Fruit fly (Drosophila melanogaster): ENCODE measurements around the gene Act88F.

Act88F gene

DNA sequence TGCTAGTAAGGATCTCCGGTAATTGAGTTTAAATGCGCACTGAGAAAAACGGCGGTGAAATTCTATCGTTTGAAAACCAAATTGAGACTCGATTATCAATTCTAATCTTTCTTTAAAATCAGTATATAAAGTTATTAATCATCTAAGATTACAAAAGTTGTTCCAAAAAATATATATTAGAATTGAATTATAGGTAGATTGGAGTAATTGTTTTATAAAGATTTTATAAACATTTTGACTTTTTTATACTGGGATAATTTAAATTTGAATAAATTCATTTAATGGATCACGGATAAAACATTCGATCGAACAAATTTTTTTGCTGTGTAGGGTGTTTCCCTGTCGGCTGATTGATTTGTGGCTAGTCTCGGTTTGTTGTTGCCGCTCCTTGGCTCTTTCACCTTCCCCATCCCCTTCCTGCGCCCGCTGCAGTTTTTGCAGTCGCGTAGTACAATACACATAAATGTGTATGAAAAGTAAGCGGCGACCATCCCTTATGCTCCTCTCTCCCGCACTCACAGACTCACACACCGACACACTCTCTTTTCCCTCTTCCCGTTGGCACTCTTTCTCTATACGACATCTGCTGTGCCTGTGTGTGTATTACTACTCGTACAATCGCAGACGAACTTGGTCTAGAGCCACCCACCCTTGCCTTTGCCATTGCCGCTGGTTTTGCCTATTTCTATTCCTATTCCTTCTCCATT is 20.8 kb upstream of the Act88F start (continued):
- TF ChIP-seq gem (tag; optimal IDR thresholded peaks at IDR 0.05): peak; percentile 93
- peak; percentile 72 for TF ChIP-seq Hmr (GFP tag; optimal IDR thresholded peaks at IDR 0.05)
- TF ChIP-seq exex (tag; optimal IDR thresholded peaks at IDR 0.05): no peak
- TF ChIP-seq CG16779 (GFP tag; IDR thresholded peaks at IDR 0.05): no peak
- TF ChIP-seq Chrac-16 (GFP tag; optimal IDR thresholded peaks at IDR 0.05): peak; percentile 66
- no peak for TF ChIP-seq CG5245 (GFP tag; optimal IDR thresholded peaks at IDR 0.05)
- no peak for TF ChIP-seq Ets97D (GFP tag; optimal IDR thresholded peaks at IDR 0.05)
- TF ChIP-seq CG16815 (GFP tag; optimal IDR thresholded peaks at IDR 0.05): peak; percentile 87

DNA sequence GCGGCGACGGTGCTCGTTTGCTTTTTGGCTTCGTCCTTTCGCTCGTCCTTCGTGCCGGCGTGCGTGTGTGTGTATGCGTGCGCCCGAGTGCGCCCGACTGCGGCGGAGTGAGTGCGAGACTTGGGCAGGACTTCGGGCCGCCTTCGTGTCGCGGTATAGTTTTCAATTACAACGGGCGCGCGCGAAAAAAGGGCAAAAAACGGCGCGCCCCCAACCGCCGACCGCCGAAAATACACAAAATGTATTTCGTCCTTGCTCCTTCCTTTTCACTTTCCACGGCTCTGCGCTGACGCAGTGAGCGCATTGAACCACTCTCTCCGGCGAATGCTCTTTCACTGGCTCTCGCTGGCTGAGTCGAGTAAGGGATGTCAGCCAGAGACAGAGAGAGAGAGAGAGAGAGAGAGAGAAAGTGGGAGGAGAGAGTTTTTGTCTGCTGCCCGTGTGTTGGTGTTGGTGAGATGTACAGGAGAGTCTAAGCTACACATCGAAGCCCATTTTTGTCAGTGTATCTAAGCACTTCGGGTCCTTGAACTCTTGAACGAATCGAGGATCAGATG is 19.3 kb upstream of the Act88F start:
- TF ChIP-seq CG2129 (GFP tag; IDR thresholded peaks at IDR 0.05; ENCODE audit: partially characterized antibody) (no peak), Dref (GFP tag; IDR thresholded peaks at IDR 0.05) (no peak), p53 (GFP tag; optimal IDR thresholded peaks at IDR 0.05) (no peak), bbx (GFP tag; IDR thresholded peaks at IDR 0.05; ENCODE audit: partially characterized antibody) (0 out of 2 replicates have a peak, but pooled peaks have one; percentile 39), hkb (optimal IDR thresholded peaks at IDR 0.05) (no peak), hkb (GFP tag; IDR thresholded peaks at IDR 0.05) (peak; percentile 53; the same call in 1 of the 2 replicates), CG8089 (GFP tag; optimal IDR thresholded peaks at IDR 0.05) (no peak), Eip74EF (GFP tag; optimal IDR thresholded peaks at IDR 0.05) (no peak), CG32532 (GFP tag; IDR thresholded peaks at IDR 0.05) (peak; percentile 10; the same call in 1 of the 2 replicates), Stat92E (GFP tag; optimal IDR thresholded peaks at IDR 0.05) (peak in 1 of 3 experiments; percentile 18), CG14667 (GFP tag; IDR thresholded peaks at IDR 0.05) (no peak), MESR4 (GFP tag; optimal IDR thresholded peaks at IDR 0.05) (peak; percentile 5), da (GFP tag; optimal IDR thresholded peaks at IDR 0.05) (no peak), CG18619 (GFP tag; optimal IDR thresholded peaks at IDR 0.05) (no peak), zen2 (GFP tag; IDR thresholded peaks at IDR 0.05; ENCODE audit: partially characterized antibody) (0 out of 3 replicates have a peak, but pooled peaks have one; percentile 41), CG6854 (GFP tag; optimal IDR thresholded peaks at IDR 0.05) (no peak), Hr39 (optimal IDR thresholded peaks at IDR 0.05) (peak; percentile 98), fd3F (GFP tag; optimal IDR thresholded peaks at IDR 0.05) (no peak), gt (GFP tag; IDR thresholded peaks at IDR 0.05) (no peak), CG14441 (GFP tag; IDR thresholded peaks at IDR 0.05) (no peak), h (optimal IDR thresholded peaks at IDR 0.05) (no peak), CG4820 (GFP tag; optimal IDR thresholded peaks at IDR 0.05) (no peak), CG7963 (GFP tag; IDR thresholded peaks at IDR 0.05; ENCODE audit: partially characterized antibody) (no peak), abd-A (tag; optimal IDR thresholded peaks at IDR 0.05) (peak; percentile 58), NfI (GFP tag; optimal IDR thresholded peaks at IDR 0.05) (no peak), ham (GFP tag; IDR thresholded peaks at IDR 0.05) (no peak), CG15479 (GFP tag; optimal IDR thresholded peaks at IDR 0.05) (peak; percentile 71), BEAF-32 (GFP tag; optimal IDR thresholded peaks at IDR 0.05) (no peak), onecut (GFP tag; IDR thresholded peaks at IDR 0.05) (0 out of 2 replicates have a peak, but pooled peaks have one; percentile 21), CG17328 (GFP tag; IDR thresholded peaks at IDR 0.05) (peak; percentile 15; the same call in 1 of the 2 replicates), Sry-β (GFP tag; optimal IDR thresholded peaks at IDR 0.05) (no peak), CG14710 (tag; optimal IDR thresholded peaks at IDR 0.05) (no peak), CG30431 (GFP tag; optimal IDR thresholded peaks at IDR 0.05) (no peak), CG33557 (GFP tag; optimal IDR thresholded peaks at IDR 0.05) (peak; percentile 4), CG3065 (GFP tag; optimal IDR thresholded peaks at IDR 0.05) (no peak), mirr (GFP tag; optimal IDR thresholded peaks at IDR 0.05) (no peak), CG9215 (GFP tag; IDR thresholded peaks at IDR 0.05) (no peak), phol (tag; optimal IDR thresholded peaks at IDR 0.05) (no peak), crp (GFP tag; optimal IDR thresholded peaks at IDR 0.05) (no peak)

All from whole organism, embryonic.